Worm (Caenorhabditis elegans) whole organism, L2 larva: Measurements from ENCODE around the gene sdz-27.

Experiments used
- F13H6.1 ChIP-seq: sonication (generic microtip); optimal IDR thresholded peaks from 2 replicates; lab custom pipeline; 2016; ENCODE audit warnings: missing genetic modification characterization, missing compliant biosample characterization
- ceh-16 ChIP-seq: fragments of 150-350 bp; optimal IDR thresholded peaks from 2 replicates; lab custom pipeline; 2014; ENCODE audit warnings: missing biosample characterization, missing genetic modification characterization
- lin-13 ChIP-seq: fragments of 150-350 bp; optimal IDR thresholded peaks from 2 replicates; lab custom pipeline; 2014; ENCODE audit warnings: missing biosample characterization, missing genetic modification reagents, missing genetic modification characterization
- mdl-1 ChIP-seq, 2 experiments: fragments of 150-350 bp in 1 of 2; sonication (generic microtip) in 1 of 2; optimal IDR thresholded peaks; 2 replicates each; lab custom pipeline; 2017; ENCODE audit warnings: missing biosample characterization in 2 of 2, missing genetic modification characterization in 2 of 2
- nhr-10 ChIP-seq: sonication (generic microtip); optimal IDR thresholded peaks from 2 replicates; lab custom pipeline; 2017; ENCODE audit warnings: missing biosample characterization, missing genetic modification characterization
- nhr-11 ChIP-seq: fragments of 150-350 bp; optimal IDR thresholded peaks from 2 replicates; lab custom pipeline; 2014; ENCODE audit warnings: missing biosample characterization, missing genetic modification characterization
- nhr-6 ChIP-seq: fragments of 150-350 bp; optimal IDR thresholded peaks from 2 replicates; lab custom pipeline; 2014; ENCODE audit warnings: missing biosample characterization, missing genetic modification characterization
- skn-1 ChIP-seq: sonication (generic microtip); optimal IDR thresholded peaks from 2 replicates; lab custom pipeline; 2017; ENCODE audit warnings: missing biosample characterization, missing genetic modification characterization
- snpc-4 ChIP-seq: fragments of 150-350 bp; optimal IDR thresholded peaks from 2 replicates; lab custom pipeline; 2014; ENCODE audit warnings: missing biosample characterization, missing genetic modification characterization
- ztf-1 ChIP-seq: fragments of 200-800 bp; sonication (Bioruptor generic); conservative IDR thresholded peaks from 2 replicates; pipeline ENCODE4 v1.3.6; 2022; ENCODE audit warnings: missing genetic modification characterization, missing compliant biosample characterization
- ztf-11 ChIP-seq: sonication (generic microtip); optimal IDR thresholded peaks from 2 replicates; lab custom pipeline; 2017; ENCODE audit warnings: missing biosample characterization, missing genetic modification characterization
- ztf-4 ChIP-seq: fragments of 150-350 bp; optimal IDR thresholded peaks from 2 replicates; lab custom pipeline; 2014; ENCODE audit warnings: missing biosample characterization, missing genetic modification characterization

- TF ChIP-seq snpc-4 (tag; lab: Kevin White, UChicago), result no peak
- no peak for TF ChIP-seq skn-1 (tag; lab: Kevin White, UChicago)
- no peak for TF ChIP-seq nhr-10 (tag; lab: Kevin White, UChicago)
- TF ChIP-seq ztf-4, result no peak
- no peak for TF ChIP-seq mdl-1 (tag; optimal IDR thresholded peaks at IDR 0.05; lab: Kevin White, UChicago)
- TF ChIP-seq ztf-1 (GFP tag; lab: Robert Waterston, UW), result no peak
- TF ChIP-seq ceh-16 (tag; lab: Kevin White, UChicago), result no peak
- no peak for TF ChIP-seq nhr-11 (tag; lab: Kevin White, UChicago)
- TF ChIP-seq F13H6.1 (tag; lab: Kevin White, UChicago), result no peak
- no peak for TF ChIP-seq nhr-6
- TF ChIP-seq lin-13 (GFP tag; lab: Kevin White, UChicago), result no peak
- no peak for TF ChIP-seq ztf-11 (tag; lab: Kevin White, UChicago)
Observed at ce11 chrIV:11146492-11146891, 40.3 kb upstream of the sdz-27 start.
